Worm (Caenorhabditis elegans) whole organism, midembryonic: ENCODE data around the gene glt-5.

Source experiments
- T22C8.4 ChIP-seq: fragments of 200-800 bp; sonication (Bioruptor generic); IDR thresholded peaks from 2 replicates; pipeline ENCODE4 v1.3.6; 2022; ENCODE audit warnings: missing genetic modification characterization, missing compliant biosample characterization
- cog-1 ChIP-seq: sonication (generic microtip); optimal IDR thresholded peaks from 2 replicates; lab custom pipeline; 2016; ENCODE audit warnings: missing genetic modification characterization, missing compliant biosample characterization
- flt-1 ChIP-seq: fragments of 200-800 bp; sonication (Bioruptor generic); IDR thresholded peaks from 2 replicates; pipeline ENCODE4 v1.3.6; 2022; ENCODE audit warnings: missing genetic modification characterization, missing compliant biosample characterization
- klf-2 ChIP-seq: fragments of 200-800 bp; sonication (Bioruptor generic); conservative IDR thresholded peaks from 2 replicates; pipeline ENCODE4 v1.3.6; 2022; ENCODE audit warnings: missing genetic modification reagents, missing genetic modification characterization, missing compliant biosample characterization
- med-1 ChIP-seq: sonication (generic microtip); optimal IDR thresholded peaks from 2 replicates; lab custom pipeline; 2017; ENCODE audit warnings: missing genetic modification characterization, mild to moderate bottlenecking, missing compliant biosample characterization, antibody characterized with exemption, missing genetic modification reagents; ENCODE audit not compliant: insufficient read depth
- ref-1 ChIP-seq: fragments of 200-800 bp; sonication (Bioruptor generic); conservative IDR thresholded peaks from 2 replicates; pipeline ENCODE4 v1.3.6; 2022; ENCODE audit warnings: missing genetic modification reagents, missing genetic modification characterization, missing compliant biosample characterization
- ztf-29 ChIP-seq: fragments of 200-800 bp; sonication (Bioruptor generic); IDR thresholded peaks from 2 replicates; pipeline ENCODE4 v1.3.6; 2022; ENCODE audit warnings: missing genetic modification reagents, missing genetic modification characterization, missing compliant biosample characterization

DNA sequence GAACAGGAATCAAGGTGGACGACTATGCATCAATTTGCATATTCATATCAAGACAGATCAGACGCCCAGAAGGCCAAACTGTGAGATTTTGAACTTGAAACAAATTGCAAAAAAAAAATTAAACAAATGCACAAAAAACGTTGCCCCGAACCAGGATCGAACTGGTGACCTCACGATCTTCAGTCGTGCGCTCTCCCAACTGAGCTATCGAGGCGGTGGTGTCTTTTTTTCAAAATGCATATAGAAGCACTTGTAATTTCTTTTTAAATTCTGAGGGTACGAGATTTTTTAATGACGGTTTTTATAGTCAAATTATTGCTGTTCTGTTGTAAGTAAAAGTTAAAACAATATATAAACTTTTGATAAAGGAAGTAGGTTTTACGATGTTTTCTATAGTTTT is 4.4 kb upstream of the glt-5 start:
- no peak for TF ChIP-seq T22C8.4 (GFP tag; lab: Robert Waterston, UW)
- TF ChIP-seq ztf-29 (GFP tag; lab: Robert Waterston, UW), result no peak
- TF ChIP-seq cog-1 (tag; lab: Kevin White, UChicago), result no peak
- TF ChIP-seq ref-1 (GFP tag; lab: Robert Waterston, UW), result no peak
- no peak for TF ChIP-seq med-1 (GFP tag; lab: Kevin White, UChicago)
- no peak for TF ChIP-seq klf-2 (GFP tag; lab: Robert Waterston, UW)
- TF ChIP-seq flt-1 (GFP tag; lab: Robert Waterston, UW), result no peak
